Worm (Caenorhabditis elegans) whole organism, young adult: Measurements from ENCODE around the gene F57B9.1.

Experiments used
- B0035.1 ChIP-seq: sonication (generic microtip); optimal IDR thresholded peaks from 2 replicates; lab custom pipeline; 2016; ENCODE audit warnings: missing genetic modification characterization, mild to moderate bottlenecking, missing compliant biosample characterization, missing genotype, missing genetic modification reagents
- C06A6.2 ChIP-seq: fragments of 200-800 bp; sonication (Bioruptor generic); conservative IDR thresholded peaks from 2 replicates; pipeline ENCODE4 v1.3.6; 2022; ENCODE audit warnings: missing genetic modification characterization, missing compliant biosample characterization
- F10E7.11 ChIP-seq: sonication (generic microtip); optimal IDR thresholded peaks from 2 replicates; lab custom pipeline; 2017; ENCODE audit warnings: mild to moderate bottlenecking, missing genetic modification characterization, moderate library complexity, missing compliant biosample characterization
- F23B12.7 ChIP-seq: sonication (generic microtip); optimal IDR thresholded peaks from 2 replicates; lab custom pipeline; 2017; ENCODE audit warnings: missing genetic modification characterization, mild to moderate bottlenecking, missing compliant biosample characterization, antibody characterized with exemption, moderate library complexity; ENCODE audit not compliant: insufficient read depth
- F33H1.4 ChIP-seq: fragments of 200-800 bp; sonication (Bioruptor generic); IDR thresholded peaks from 2 replicates; pipeline ENCODE4 v1.3.6; 2022; ENCODE audit warnings: missing genetic modification reagents, missing genetic modification characterization, missing compliant biosample characterization
- K11D2.4 ChIP-seq: fragments of 200-800 bp; sonication (Bioruptor generic); IDR thresholded peaks from 2 replicates; pipeline ENCODE4 v1.3.6; 2022; ENCODE audit warnings: missing genetic modification reagents, missing genetic modification characterization, missing compliant biosample characterization
- Y53G8AR.9 ChIP-seq: fragments of 200-800 bp; sonication (Bioruptor generic); conservative IDR thresholded peaks from 2 replicates; pipeline ENCODE4 v1.3.6; 2022; ENCODE audit warnings: missing genetic modification reagents, missing genetic modification characterization, missing compliant biosample characterization
- Y95B8A.8 ChIP-seq: fragments of 200-800 bp; sonication (Bioruptor generic); IDR thresholded peaks from 2 replicates; pipeline ENCODE4 v1.3.6; 2022; ENCODE audit warnings: missing genetic modification reagents, missing genetic modification characterization, missing compliant biosample characterization
- akir-1 ChIP-seq: fragments of 200-800 bp; sonication (Bioruptor generic); optimal IDR thresholded peaks from 2 replicates; lab custom pipeline; 2018; ENCODE audit warnings: mild to moderate bottlenecking, missing genetic modification characterization, moderate library complexity, missing compliant biosample characterization
- attf-5 ChIP-seq: fragments of 200-800 bp; sonication (Bioruptor generic); optimal IDR thresholded peaks from 2 replicates; lab custom pipeline; 2018; ENCODE audit warnings: mild to moderate bottlenecking, missing genetic modification characterization, missing compliant biosample characterization
- bed-2 ChIP-seq: fragments of 200-800 bp; sonication (Bioruptor generic); IDR thresholded peaks from 2 replicates; pipeline ENCODE4 v1.3.6; 2022; ENCODE audit warnings: missing genetic modification reagents, missing genetic modification characterization, missing compliant biosample characterization
- cebp-1 ChIP-seq, 2 experiments: fragments of 200-800 bp in 1 of 2; sonication (Bioruptor generic) in 1 of 2; sonication (generic microtip) in 1 of 2; IDR thresholded peaks in 1 of 2; optimal IDR thresholded peaks in 1 of 2; 2 replicates each; pipeline versions ENCODE4 v1.3.6 to Lab custom; 2017 to 2022; ENCODE audit warnings: missing compliant biosample characterization in 2 of 2, missing genetic modification characterization in 2 of 2, mild to moderate bottlenecking in 1 of 2, missing genetic modification reagents in 1 of 2, moderate library complexity in 1 of 2
- ceh-100 ChIP-seq: fragments of 200-800 bp; sonication (Bioruptor generic); IDR thresholded peaks from 2 replicates; pipeline ENCODE4 v1.3.6; 2022; ENCODE audit warnings: missing genetic modification reagents, missing genetic modification characterization, missing compliant biosample characterization
- dpff-1 ChIP-seq: sonication (generic microtip); optimal IDR thresholded peaks from 2 replicates; lab custom pipeline; 2017; ENCODE audit warnings: mild to moderate bottlenecking, missing genetic modification characterization, missing compliant biosample characterization
- dpl-1 ChIP-seq: fragments of 150-350 bp; optimal IDR thresholded peaks from 2 replicates; lab custom pipeline; 2014; ENCODE audit warnings: missing biosample characterization, missing genetic modification reagents, missing genetic modification characterization
- efl-1 ChIP-seq: fragments of 150-350 bp; optimal IDR thresholded peaks from 2 replicates; lab custom pipeline; 2014; ENCODE audit warnings: missing biosample characterization, missing genetic modification reagents, missing genetic modification characterization
- hlh-12 ChIP-seq: sonication (generic microtip); optimal IDR thresholded peaks from 2 replicates; lab custom pipeline; 2016; ENCODE audit warnings: missing genetic modification characterization, missing compliant biosample characterization
- hlh-26 ChIP-seq: fragments of 200-800 bp; sonication (Bioruptor generic); conservative IDR thresholded peaks from 2 replicates; pipeline ENCODE4 v1.3.6; 2022; ENCODE audit warnings: missing genetic modification reagents, missing genetic modification characterization, missing compliant biosample characterization
- hmg-20 ChIP-seq: fragments of 200-800 bp; sonication (Bioruptor generic); IDR thresholded peaks from 2 replicates; pipeline ENCODE4 v1.3.6; 2022; ENCODE audit warnings: missing genetic modification reagents, missing genetic modification characterization, missing compliant biosample characterization
- let-526 ChIP-seq: fragments of 200-800 bp; sonication (Bioruptor generic); IDR thresholded peaks from 2 replicates; pipeline ENCODE4 v1.3.6; 2022; ENCODE audit warnings: missing genetic modification reagents, missing genetic modification characterization, missing compliant biosample characterization
- let-607 ChIP-seq, 2 experiments: fragments of 200-800 bp in 1 of 2; sonication (Bioruptor generic) in 1 of 2; sonication (generic microtip) in 1 of 2; optimal IDR thresholded peaks; 2 replicates each; lab custom pipeline; 2016 to 2018; ENCODE audit warnings: mild to moderate bottlenecking in 2 of 2, missing compliant biosample characterization in 2 of 2, missing genetic modification characterization in 2 of 2, moderate library complexity in 2 of 2, missing genotype in 1 of 2
- lin-26 ChIP-seq: fragments of 200-800 bp; sonication (Bioruptor generic); IDR thresholded peaks from 2 replicates; pipeline ENCODE4 v1.3.6; 2022; ENCODE audit warnings: missing genetic modification reagents, missing genetic modification characterization, missing compliant biosample characterization
- lin-40 ChIP-seq: sonication (generic microtip); optimal IDR thresholded peaks from 2 replicates; lab custom pipeline; 2016; ENCODE audit warnings: missing genetic modification characterization, mild to moderate bottlenecking, missing compliant biosample characterization, missing genotype, missing genetic modification reagents
- lin-54 ChIP-seq: fragments of 200-800 bp; sonication (Bioruptor generic); optimal IDR thresholded peaks from 2 replicates; lab custom pipeline; 2018; ENCODE audit warnings: mild to moderate bottlenecking, missing genetic modification characterization, missing compliant biosample characterization
- lir-1 ChIP-seq: fragments of 200-800 bp; sonication (Bioruptor generic); conservative IDR thresholded peaks from 2 replicates; pipeline ENCODE4 v1.3.6; 2022; ENCODE audit warnings: missing genetic modification reagents, missing genetic modification characterization, missing compliant biosample characterization
- lsl-1 ChIP-seq: fragments of 200-800 bp; sonication (Bioruptor generic); optimal IDR thresholded peaks from 2 replicates; lab custom pipeline; 2018; ENCODE audit warnings: mild to moderate bottlenecking, missing genetic modification characterization, moderate library complexity, missing compliant biosample characterization
- mcd-1 ChIP-seq: fragments of 200-800 bp; sonication (Bioruptor generic); IDR thresholded peaks from 2 replicates; pipeline ENCODE4 v1.3.6; 2022; ENCODE audit warnings: missing genetic modification reagents, missing genetic modification characterization, missing compliant biosample characterization
- mes-4 ChIP-seq: sonication (generic microtip); optimal IDR thresholded peaks from 2 replicates; lab custom pipeline; 2016; ENCODE audit warnings: missing genotype, missing genetic modification characterization, missing compliant biosample characterization
- nhr-90 ChIP-seq: sonication (generic microtip); optimal IDR thresholded peaks from 2 replicates; lab custom pipeline; 2016; ENCODE audit warnings: missing genotype, mild to moderate bottlenecking, missing genetic modification characterization, missing compliant biosample characterization
- rcor-1 ChIP-seq: fragments of 200-800 bp; sonication (Bioruptor generic); IDR thresholded peaks from 2 replicates; pipeline ENCODE4 v1.3.6; 2022; ENCODE audit warnings: missing genetic modification reagents, missing genetic modification characterization, missing compliant biosample characterization
- rpc-1 ChIP-seq, 2 experiments: fragments of 150-350 bp in 1 of 2; sonication (generic microtip) in 1 of 2; optimal IDR thresholded peaks; 2 replicates each; lab custom pipeline; 2014 to 2018; ENCODE audit warnings: missing biosample characterization in 1 of 2, missing genetic modification characterization in 1 of 2, missing genetic modification reagents in 1 of 2, missing genotype in 1 of 2
- snpc-1.1 ChIP-seq: sonication (generic microtip); optimal IDR thresholded peaks from 2 replicates; lab custom pipeline; 2017; ENCODE audit warnings: missing genetic modification characterization, mild to moderate bottlenecking, missing compliant biosample characterization, antibody characterized with exemption, moderate library complexity, missing genotype, missing genetic modification reagents; ENCODE audit not compliant: insufficient read depth
- snpc-1.3 ChIP-seq: sonication (generic microtip); optimal IDR thresholded peaks from 2 replicates; lab custom pipeline; 2017; ENCODE audit warnings: missing genetic modification characterization, mild to moderate bottlenecking, missing compliant biosample characterization, antibody characterized with exemption, moderate library complexity, missing genotype, missing genetic modification reagents; ENCODE audit not compliant: insufficient read depth
- snpc-3.4 ChIP-seq: sonication (generic microtip); optimal IDR thresholded peaks from 2 replicates; lab custom pipeline; 2017; ENCODE audit warnings: missing genetic modification characterization, mild to moderate bottlenecking, missing compliant biosample characterization, antibody characterized with exemption, moderate library complexity, missing genotype, missing genetic modification reagents
- snpc-4 ChIP-seq, 5 experiments: fragments of 150-350 bp in 1 of 5; sonication (generic microtip) in 4 of 5; optimal IDR thresholded peaks; 2 replicates each; lab custom pipeline; 2014 to 2018; ENCODE audit warnings: missing genetic modification characterization in 5 of 5, missing biosample characterization in 3 of 5, antibody characterized with exemption in 2 of 5, mild to moderate bottlenecking in 2 of 5, missing compliant biosample characterization in 2 of 5, missing genotype in 2 of 5, moderate library complexity in 2 of 5, missing genetic modification reagents in 1 of 5
- tbp1 ChIP-seq: fragments of 200-800 bp; sonication (Bioruptor generic); optimal IDR thresholded peaks from 2 replicates; lab custom pipeline; 2018; ENCODE audit warnings: mild to moderate bottlenecking, missing genetic modification characterization, missing compliant biosample characterization
- tbx-9 ChIP-seq: sonication (generic microtip); optimal IDR thresholded peaks from 2 replicates; lab custom pipeline; 2016; ENCODE audit warnings: borderline replicate concordance, missing genetic modification characterization, inconsistent platforms, missing compliant biosample characterization
- unc-130 ChIP-seq: sonication (generic microtip); optimal IDR thresholded peaks from 2 replicates; lab custom pipeline; 2016; ENCODE audit warnings: missing genetic modification reagents, missing genetic modification characterization, missing compliant biosample characterization
- unc-62 ChIP-seq: fragments of 150-350 bp; optimal IDR thresholded peaks from 2 replicates; lab custom pipeline; 2014; ENCODE audit warnings: missing biosample characterization, missing genetic modification reagents, missing genetic modification characterization
- zim-3 ChIP-seq: sonication (generic microtip); optimal IDR thresholded peaks from 2 replicates; lab custom pipeline; 2017; ENCODE audit warnings: mild to moderate bottlenecking, missing genetic modification characterization, moderate library complexity, missing compliant biosample characterization
- ztf-3 ChIP-seq: fragments of 200-800 bp; sonication (Bioruptor generic); optimal IDR thresholded peaks from 2 replicates; lab custom pipeline; 2018; ENCODE audit warnings: mild to moderate bottlenecking, missing genetic modification characterization, missing compliant biosample characterization

The F57B9.1 gene

DNA sequence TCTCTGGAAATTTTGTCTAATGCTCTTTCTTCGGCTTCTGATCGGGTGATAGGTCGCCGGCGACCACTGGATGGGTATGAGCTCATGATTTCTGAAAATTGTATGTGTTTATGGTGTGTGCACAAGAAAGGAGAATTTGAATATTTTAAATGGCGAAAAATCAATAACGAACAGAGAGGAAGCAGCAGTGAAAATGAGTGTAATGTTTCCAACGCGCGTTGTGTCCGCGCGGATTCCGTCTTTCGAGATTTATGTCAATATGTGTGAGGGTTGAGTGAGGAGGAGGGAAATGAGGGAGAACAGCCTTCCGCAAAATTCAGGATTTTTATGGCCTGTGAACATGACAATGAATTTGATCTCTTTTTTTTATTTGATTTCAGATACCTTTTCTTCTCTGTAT, 33.2 kb upstream of the F57B9.1 start, which contains the start of gene flap-1 (continued):
- no peak for TF ChIP-seq rcor-1
- no peak for TF ChIP-seq lir-1 (GFP tag; lab: Robert Waterston, UW)
- no peak for TF ChIP-seq hmg-20 (GFP tag; lab: Robert Waterston, UW)
- TF ChIP-seq, all 124 proteins: peak for 0

DNA sequence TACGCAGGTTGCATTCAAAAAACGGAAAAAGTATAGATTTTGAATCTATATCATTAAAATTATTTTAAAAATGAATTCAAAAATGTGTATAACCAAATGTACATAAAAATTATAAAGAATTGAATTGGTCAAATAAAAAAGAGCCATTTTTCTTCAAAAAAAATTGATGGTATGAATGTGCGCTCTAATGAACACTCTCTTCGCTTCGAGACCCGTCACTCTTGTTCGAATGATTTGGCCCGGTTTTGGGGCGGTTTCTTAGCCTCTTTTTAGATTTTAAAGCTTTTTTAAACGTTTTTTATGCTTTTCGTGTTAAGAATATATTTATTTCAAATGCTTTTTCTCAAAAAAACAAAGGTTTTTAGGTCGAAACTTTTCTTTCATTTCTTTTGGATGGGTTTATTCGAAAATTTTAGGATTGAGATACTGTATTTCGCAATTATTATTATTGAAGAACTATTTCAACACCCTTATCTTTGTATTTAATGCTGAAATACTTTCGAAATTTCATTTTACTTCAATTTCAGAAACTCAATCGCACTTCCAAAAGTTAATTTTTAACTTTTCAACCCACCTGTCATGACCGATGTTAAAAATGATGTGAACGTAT, 32.2 kb upstream of the F57B9.1 start, which contains the start of gene inf-1:
Gene inf-1 (plus strand): TSS at position 577 of the 610 bp plus-strand sequence.
- TF ChIP-seq unc-130 (no peak), F23B12.7 (tag; lab: Kevin White, UChicago) (peak; percentile 51), lsl-1 (no peak), C06A6.2 (GFP tag; lab: Robert Waterston, UW) (no peak), tbx-9 (tag; lab: Kevin White, UChicago) (no peak), F33H1.4 (GFP tag; lab: Robert Waterston, UW) (peak; percentile 74), K11D2.4 (GFP tag; lab: Robert Waterston, UW) (no peak), snpc-1.3 (tag; lab: Kevin White, UChicago) (peak; percentile 28), dpl-1 (peak; percentile 46), efl-1 (peak; percentile 36), tbp1 (GFP tag; lab: Kevin White, UChicago) (no peak), dpff-1 (tag; lab: Kevin White, UChicago) (no peak), B0035.1 (tag; lab: Kevin White, UChicago) (no peak), snpc-1.1 (tag; lab: Kevin White, UChicago) (peak; percentile 5), snpc-3.4 (tag; lab: Kevin White, UChicago) (peak; percentile 9), ztf-3 (no peak), zim-3 (tag; lab: Kevin White, UChicago) (no peak), Y95B8A.8 (GFP tag; lab: Robert Waterston, UW) (no peak), lin-54 (GFP tag; lab: Kevin White, UChicago) (peak; percentile 18), cebp-1 (GFP tag; IDR thresholded peaks at IDR 0.05; lab: Robert Waterston, UW) (peak; percentile 68; the same call in 1 of the 2 replicates), cebp-1 (tag; optimal IDR thresholded peaks at IDR 0.05; lab: Kevin White, UChicago) (peak; percentile 95), mcd-1 (peak; percentile 77)

DNA sequence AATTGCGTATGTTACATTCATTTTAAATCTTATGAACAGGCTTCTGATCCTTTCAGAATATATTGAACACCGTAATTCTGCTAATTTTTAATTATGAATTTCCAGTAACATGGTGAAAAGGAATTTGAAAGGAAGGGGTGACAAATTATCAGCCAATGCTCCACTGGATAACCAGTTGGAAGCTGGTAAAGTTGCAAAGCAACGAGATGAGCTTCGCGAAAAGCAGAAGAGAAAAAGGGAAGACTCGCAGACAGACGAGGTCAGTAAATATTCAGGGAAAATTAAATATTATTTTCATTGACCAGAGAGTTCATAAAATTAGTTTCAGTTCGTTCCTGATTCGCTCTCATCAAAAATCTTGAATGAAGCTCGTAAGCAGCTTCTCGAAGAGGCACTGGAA, 30.0 kb upstream of the F57B9.1 start, which contains the start of gene byn-1:
Gene byn-1 (plus strand): TSS at position 106 of the 400 bp plus-strand sequence.
- TF ChIP-seq snpc-1.3 (tag; lab: Kevin White, UChicago) (peak; percentile 12), let-607 (tag; optimal IDR thresholded peaks at IDR 0.05; lab: Kevin White, UChicago) (no peak), bed-2 (GFP tag; lab: Robert Waterston, UW) (no peak), Y53G8AR.9 (GFP tag; lab: Robert Waterston, UW) (0 out of 2 replicates have a peak, but pooled peaks have one; percentile 50), lin-26 (GFP tag; lab: Robert Waterston, UW) (no peak), hlh-12 (tag; lab: Kevin White, UChicago) (no peak), F10E7.11 (tag; lab: Kevin White, UChicago) (no peak), hlh-26 (no peak), lin-40 (no peak), dpl-1 (no peak), akir-1 (GFP tag; lab: Kevin White, UChicago) (no peak), ceh-100 (no peak), hmg-20 (GFP tag; lab: Robert Waterston, UW) (no peak), mcd-1 (peak; percentile 25; the same call in 1 of the 2 replicates), let-526 (no peak), nhr-90 (tag; lab: Kevin White, UChicago) (no peak), cebp-1 (GFP tag; IDR thresholded peaks at IDR 0.05; lab: Robert Waterston, UW) (no peak), cebp-1 (tag; optimal IDR thresholded peaks at IDR 0.05; lab: Kevin White, UChicago) (peak; percentile 22), lir-1 (GFP tag; lab: Robert Waterston, UW) (no peak), rpc-1 (optimal IDR thresholded peaks at IDR 0.05; lab: Kevin White, UChicago) (no peak), rpc-1 (tag; optimal IDR thresholded peaks at IDR 0.05; lab: Kevin White, UChicago) (no peak), attf-5 (GFP tag; lab: Kevin White, UChicago) (no peak), snpc-4 (GFP tag; optimal IDR thresholded peaks at IDR 0.05; lab: Kevin White, UChicago) (no peak), snpc-4 (tag; optimal IDR thresholded peaks at IDR 0.05; lab: Kevin White, UChicago) (peak in 1 of 4 experiments; percentile 26), unc-62 (no peak), F23B12.7 (tag; lab: Kevin White, UChicago) (no peak), mes-4 (tag; lab: Kevin White, UChicago) (no peak)
